Fruit fly (Drosophila melanogaster) S2 (cell line): ENCODE results near the gene CG42579.

Source experiments
- CG8478 ChIP-seq: fragments of >200 bp; optimal IDR thresholded peaks from 2 replicates; lab custom pipeline; 2018
- CTCF ChIP-seq, 2 experiments: fragments of >200 bp; optimal IDR thresholded peaks; 2 replicates each; lab custom pipeline; 2018

- TF ChIP-seq CG8478 (lab: Kevin White, UChicago) = no peak
- no peak for TF ChIP-seq CTCF (optimal IDR thresholded peaks at IDR 0.05; lab: Kevin White, UChicago)
These were observed 25.8 kb upstream of the CG42579 start for dm6 chrX:20501640-20502039.
